Fruit fly (Drosophila melanogaster): ENCODE measurements around the gene CG15535.

CG15535 gene

DNA sequence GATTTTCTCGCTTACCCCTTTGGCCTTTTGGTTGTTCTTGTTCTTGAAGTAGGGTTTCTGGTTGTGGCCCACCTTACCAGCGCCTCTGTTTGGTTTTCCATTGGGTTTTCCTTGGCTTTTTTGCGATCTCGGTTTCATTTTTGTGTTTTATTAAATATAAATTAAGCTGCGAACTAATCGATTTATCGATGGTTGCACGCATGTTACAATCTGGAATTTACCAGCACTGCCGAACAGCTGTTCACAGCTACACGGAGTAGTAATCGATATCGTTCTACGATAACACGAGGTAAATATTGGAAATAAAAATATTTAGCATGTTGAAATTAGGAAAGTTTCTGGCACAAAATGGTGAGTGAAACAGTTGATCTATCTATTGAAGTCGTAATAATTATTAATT lies at the start of gene CG15535, which contains the start of gene mRpS18C (continued):
- 0 out of 4 replicates have a peak, but pooled peaks have one; percentile 6 for TF ChIP-seq chinmo (GFP tag; IDR thresholded peaks at IDR 0.05; ENCODE audit: partially characterized antibody)
- TF ChIP-seq Lpt (GFP tag; optimal IDR thresholded peaks at IDR 0.05): no peak
- no peak for TF ChIP-seq CG9437 (GFP tag; optimal IDR thresholded peaks at IDR 0.05)
- peak; percentile 55 for TF ChIP-seq inv (GFP tag; IDR thresholded peaks at IDR 0.05; ENCODE audit: partially characterized antibody)
- TF ChIP-seq CG13894 (tag; optimal IDR thresholded peaks at IDR 0.05): no peak
- peak; percentile 6 for TF ChIP-seq CG3995 (GFP tag; optimal IDR thresholded peaks at IDR 0.05)
- TF ChIP-seq Nf-YB (GFP tag; optimal IDR thresholded peaks at IDR 0.05): no peak
- TF ChIP-seq CG4617 (GFP tag; optimal IDR thresholded peaks at IDR 0.05; ENCODE audit: borderline replicate concordance): peak; percentile 38
- no peak for TF ChIP-seq p53 (GFP tag; optimal IDR thresholded peaks at IDR 0.05)
- peak; percentile 85 for TF ChIP-seq YL-1 (GFP tag; optimal IDR thresholded peaks at IDR 0.05)
- no peak for TF ChIP-seq btn (GFP tag; optimal IDR thresholded peaks at IDR 0.05)
- TF ChIP-seq aop (GFP tag; IDR thresholded peaks at IDR 0.05): no peak
- no peak for TF ChIP-seq gcm2 (GFP tag; optimal IDR thresholded peaks at IDR 0.05)
- TF ChIP-seq Oaz (GFP tag; IDR thresholded peaks at IDR 0.05): no peak
- no peak for TF ChIP-seq Ada2b (GFP tag; IDR thresholded peaks at IDR 0.05)
- TF ChIP-seq Pdp1 (GFP tag; optimal IDR thresholded peaks at IDR 0.05): no peak
- TF ChIP-seq HLHmδ (GFP tag; optimal IDR thresholded peaks at IDR 0.05): no peak
- no peak for TF ChIP-seq dan (GFP tag; IDR thresholded peaks at IDR 0.05)
- TF ChIP-seq ken (GFP tag; IDR thresholded peaks at IDR 0.05): no peak
- no peak for TF ChIP-seq NC2α (GFP tag; optimal IDR thresholded peaks at IDR 0.05)
- no peak for TF ChIP-seq disco-r (GFP tag; optimal IDR thresholded peaks at IDR 0.05)
- peak; percentile 75 for TF ChIP-seq sens (GFP tag)
- TF ChIP-seq Bgb (GFP tag; IDR thresholded peaks at IDR 0.05; ENCODE audit: partially characterized antibody): peak; percentile 78
- TF ChIP-seq onecut (GFP tag; IDR thresholded peaks at IDR 0.05): peak; percentile 84
- peak; percentile 66 for TF ChIP-seq CG14860 (GFP tag; IDR thresholded peaks at IDR 0.05; ENCODE audit: partially characterized antibody)
- no peak for TF ChIP-seq NfI (GFP tag; optimal IDR thresholded peaks at IDR 0.05)
- no peak for TF ChIP-seq Hmx (GFP tag; optimal IDR thresholded peaks at IDR 0.05)
- peak; percentile 81 for TF ChIP-seq bbx (GFP tag; IDR thresholded peaks at IDR 0.05; ENCODE audit: partially characterized antibody)
- no peak for TF ChIP-seq CG6689 (GFP tag; IDR thresholded peaks at IDR 0.05)
- no peak for TF ChIP-seq Kr (GFP tag; optimal IDR thresholded peaks at IDR 0.05)
- TF ChIP-seq CG5953 (GFP tag; IDR thresholded peaks at IDR 0.05): no peak
- no peak for TF ChIP-seq Sry-β (GFP tag; optimal IDR thresholded peaks at IDR 0.05)
- TF ChIP-seq ase (GFP tag; IDR thresholded peaks at IDR 0.05): no peak
- TF ChIP-seq Hr3 (GFP tag; optimal IDR thresholded peaks at IDR 0.05): no peak
- TF ChIP-seq zen2 (GFP tag; IDR thresholded peaks at IDR 0.05; ENCODE audit: partially characterized antibody): peak; percentile 83
- TF ChIP-seq CG18011 (GFP tag; optimal IDR thresholded peaks at IDR 0.05): no peak
- TF ChIP-seq CG4820 (GFP tag; optimal IDR thresholded peaks at IDR 0.05): no peak
- TF ChIP-seq CG7372 (GFP tag; IDR thresholded peaks at IDR 0.05): no peak
- TF ChIP-seq wor (GFP tag; IDR thresholded peaks at IDR 0.05): no peak
- no peak for TF ChIP-seq Ravus (GFP tag; IDR thresholded peaks at IDR 0.05)

DNA sequence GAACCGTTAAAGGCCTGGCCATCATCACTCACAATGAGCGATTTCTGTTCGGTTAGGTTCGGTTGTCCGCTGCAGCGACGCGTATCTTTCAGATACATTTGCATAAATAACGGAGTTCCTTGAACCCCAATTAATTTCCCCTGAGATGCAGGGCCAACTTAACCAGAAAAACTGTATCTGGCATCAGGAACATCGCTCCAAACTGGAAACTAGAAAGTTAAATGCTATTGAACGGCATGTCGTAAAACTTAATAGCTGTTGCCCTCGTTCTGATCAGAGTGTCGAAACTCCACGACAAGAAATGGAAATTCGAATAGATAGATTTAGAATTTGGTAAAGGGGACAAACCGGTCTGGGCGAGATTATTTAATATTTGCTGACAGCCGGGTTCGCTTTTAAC lies 48.6 kb upstream of the CG15535 start:
- TF ChIP-seq unc-4 (GFP tag; IDR thresholded peaks at IDR 0.05; ENCODE audit: partially characterized antibody) (no peak), abd-A (tag; optimal IDR thresholded peaks at IDR 0.05) (peak; percentile 81), chinmo (GFP tag; IDR thresholded peaks at IDR 0.05; ENCODE audit: partially characterized antibody) (0 out of 4 replicates have a peak, but pooled peaks have one; percentile 31), rib (GFP tag; IDR thresholded peaks at IDR 0.05) (no peak), Awh (GFP tag; IDR thresholded peaks at IDR 0.05) (peak; percentile 12; the same call in 1 of the 2 replicates), CG11247 (GFP tag; IDR thresholded peaks at IDR 0.05) (no peak), CG12769 (tag; optimal IDR thresholded peaks at IDR 0.05) (peak; percentile 50), CG18476 (GFP tag; optimal IDR thresholded peaks at IDR 0.05) (no peak), p53 (GFP tag; optimal IDR thresholded peaks at IDR 0.05) (no peak), H15 (GFP tag; IDR thresholded peaks at IDR 0.05) (no peak), CG15269 (tag; optimal IDR thresholded peaks at IDR 0.05) (no peak), knrl (GFP tag; IDR thresholded peaks at IDR 0.05; ENCODE audit: partially characterized antibody) (no peak), CG6813 (GFP tag; optimal IDR thresholded peaks at IDR 0.05) (no peak), kni (GFP tag; optimal IDR thresholded peaks at IDR 0.05) (peak; percentile 62), org-1 (GFP tag; optimal IDR thresholded peaks at IDR 0.05) (no peak)

All from whole organism, embryonic.